Fruit fly (Drosophila melanogaster): ENCODE results near the gene CG11437.

- no peak for TF ChIP-seq EcR (GFP tag; optimal IDR thresholded peaks at IDR 0.05)
- no peak for TF ChIP-seq Ets98B (GFP tag; IDR thresholded peaks at IDR 0.05)
- TF ChIP-seq rn (GFP tag; IDR thresholded peaks at IDR 0.05): no peak
- TF ChIP-seq CG32121 (GFP tag; IDR thresholded peaks at IDR 0.05): no peak
- TF ChIP-seq CG17806 (tag; optimal IDR thresholded peaks at IDR 0.05): no peak
- no peak for TF ChIP-seq CG10348 (GFP tag; IDR thresholded peaks at IDR 0.05)
- no peak for TF ChIP-seq CG34367 (tag; optimal IDR thresholded peaks at IDR 0.05)
- no peak for TF ChIP-seq CG15710 (tag; optimal IDR thresholded peaks at IDR 0.05)
- TF ChIP-seq Snoo (tag; optimal IDR thresholded peaks at IDR 0.05): no peak
- no peak for TF ChIP-seq CG8301 (tag; optimal IDR thresholded peaks at IDR 0.05)
- TF ChIP-seq CG12605 (GFP tag; IDR thresholded peaks at IDR 0.05): no peak
- no peak for TF ChIP-seq fd96Ca (GFP tag; IDR thresholded peaks at IDR 0.05)
- no peak for TF ChIP-seq CG13204 (GFP tag; optimal IDR thresholded peaks at IDR 0.05)
- no peak for TF ChIP-seq gl (tag; optimal IDR thresholded peaks at IDR 0.05)
Measured at dm6 chr3L:22437111-22437510, 31.6 kb upstream of the CG11437 start.

Measured in whole organism, pupa.